Worm (Caenorhabditis elegans): ENCODE results near the gene ndx-3.

- TF ChIP-seq ref-1 (GFP tag; conservative IDR thresholded peaks at IDR 0.05) (no peak), med-1 (GFP tag; optimal IDR thresholded peaks at IDR 0.05; ENCODE audit: insufficient read depth) (no peak), flt-1 (GFP tag; IDR thresholded peaks at IDR 0.05) (no peak), ztf-23 (GFP tag; IDR thresholded peaks at IDR 0.05) (no peak), tab-1 (GFP tag; IDR thresholded peaks at IDR 0.05) (no peak), cog-1 (tag; optimal IDR thresholded peaks at IDR 0.05) (no peak), klf-2 (GFP tag; conservative IDR thresholded peaks at IDR 0.05) (no peak)
These were observed 28.1 kb upstream of the ndx-3 start, which contains the start of gene aagr-2 for ce11 chrII:4925198-4925764.

Data from whole organism, midembryonic.